Fruit fly (Drosophila melanogaster) whole organism, wandering third instar larva: Measurements from ENCODE around the gene CG15818.

Experiments
- Abd-B ChIP-seq: fragments of >200 bp; optimal IDR thresholded peaks from 2 replicates; lab custom pipeline; 2017; ENCODE audit warnings: missing biosample characterization, missing genetic modification characterization
- CG32264 ChIP-seq: fragments of 200-800 bp; sonication (Bioruptor generic); optimal IDR thresholded peaks from 2 replicates; lab custom pipeline; 2016; ENCODE audit warnings: missing biosample characterization, missing genetic modification characterization
- CrebA ChIP-seq: fragments of 200-800 bp; sonication (Bioruptor generic); optimal IDR thresholded peaks from 2 replicates; lab custom pipeline; 2016; ENCODE audit warnings: missing biosample characterization, mild to moderate bottlenecking, missing genetic modification characterization, borderline replicate concordance
- Dfd ChIP-seq: fragments of >200 bp; optimal IDR thresholded peaks from 2 replicates; lab custom pipeline; 2017; ENCODE audit warnings: missing biosample characterization, missing genetic modification characterization
- Dif ChIP-seq: fragments of 200-275, 200-300 bp; sonication (Bioruptor generic); optimal IDR thresholded peaks from 2 replicates; lab custom pipeline; 2018; ENCODE audit warnings: missing biosample characterization, missing genetic modification characterization; ENCODE audit not compliant: partially characterized antibody
- HLH106 ChIP-seq: fragments of 200-800 bp; optimal IDR thresholded peaks from 3 replicates; lab custom pipeline; 2019; ENCODE audit warnings: missing biosample characterization, mild to moderate bottlenecking, missing genetic modification characterization, moderate library complexity
- Hnf4 ChIP-seq: fragments of 200-800 bp; sonication (Bioruptor generic); optimal IDR thresholded peaks from 2 replicates; lab custom pipeline; 2016; ENCODE audit warnings: missing biosample characterization, mild to moderate bottlenecking, missing genetic modification characterization
- Hr83 ChIP-seq: fragments of 200-300 bp; sonication (Bioruptor generic); optimal IDR thresholded peaks from 2 replicates; lab custom pipeline; 2016; ENCODE audit warnings: missing biosample characterization, mild to moderate bottlenecking, missing genetic modification characterization, moderate library complexity; ENCODE audit not compliant: poor library complexity, severe bottlenecking
- Jra ChIP-seq: sonication (Bioruptor generic); optimal IDR thresholded peaks from 2 replicates; lab custom pipeline; 2016; ENCODE audit warnings: missing biosample characterization, missing genetic modification characterization
- Mio ChIP-seq: sonication (Bioruptor generic); optimal IDR thresholded peaks from 2 replicates; lab custom pipeline; 2016; ENCODE audit warnings: missing biosample characterization, missing genetic modification characterization
- N ChIP-seq: fragments of >200 bp; optimal IDR thresholded peaks from 2 replicates; lab custom pipeline; 2018; ENCODE audit warnings: missing biosample characterization, missing external identifiers, missing genetic modification characterization
- Sp1 ChIP-seq: fragments of 200-800 bp; sonication (Bioruptor generic); optimal IDR thresholded peaks from 3 replicates; lab custom pipeline; 2019; ENCODE audit warnings: missing biosample characterization, mild to moderate bottlenecking, missing genetic modification characterization, moderate library complexity
- Vsx2 ChIP-seq: fragments of 200-300, 225-300 bp; sonication (Bioruptor generic); optimal IDR thresholded peaks from 2 replicates; lab custom pipeline; 2018; ENCODE audit warnings: missing biosample characterization, missing genetic modification characterization; ENCODE audit not compliant: partially characterized antibody
- brk ChIP-seq: fragments of 200-800 bp; sonication (Bioruptor generic); optimal IDR thresholded peaks from 2 replicates; lab custom pipeline; 2016; ENCODE audit warnings: missing biosample characterization, mild to moderate bottlenecking, missing genetic modification characterization
- dl ChIP-seq, 2 experiments: fragments of 175-275, 200-275 bp in 1 of 2; fragments of 200-275 bp in 1 of 2; sonication (Bioruptor generic); optimal IDR thresholded peaks; lab custom pipeline; 2018; ENCODE audit warnings: mild to moderate bottlenecking in 2 of 2, missing biosample characterization in 2 of 2, missing genetic modification characterization in 2 of 2, moderate library complexity in 2 of 2; ENCODE audit not compliant: partially characterized antibody in 2 of 2, insufficient read depth in 1 of 2
- dmrt93B ChIP-seq: fragments of 200-800 bp; sonication (Bioruptor generic); optimal IDR thresholded peaks from 2 replicates; lab custom pipeline; 2018; ENCODE audit warnings: missing biosample characterization, mild to moderate bottlenecking, missing genetic modification characterization
- dsf ChIP-seq: sonication (Bioruptor generic); optimal IDR thresholded peaks from 2 replicates; lab custom pipeline; 2016; ENCODE audit warnings: missing biosample characterization, missing genetic modification characterization, borderline replicate concordance
- ey ChIP-seq: fragments of 200-800 bp; sonication (Bioruptor generic); optimal IDR thresholded peaks from 2 replicates; lab custom pipeline; 2016; ENCODE audit warnings: missing biosample characterization, missing genetic modification characterization
- foxo ChIP-seq, 2 experiments: fragments of 200-800 bp; sonication (Bioruptor generic); optimal IDR thresholded peaks; 2 replicates in 1 of 2; 3 replicates in 1 of 2; lab custom pipeline; 2016 to 2017; ENCODE audit warnings: missing biosample characterization in 2 of 2, missing genetic modification characterization in 2 of 2
- fru ChIP-seq: fragments of 200-800 bp; sonication (Bioruptor generic); optimal IDR thresholded peaks from 3 replicates; lab custom pipeline; 2016; ENCODE audit warnings: missing biosample characterization, mild to moderate bottlenecking, missing genetic modification characterization
- h ChIP-seq: fragments of 200-800 bp; sonication (Bioruptor generic); optimal IDR thresholded peaks from 3 replicates; lab custom pipeline; 2016; ENCODE audit warnings: missing biosample characterization, mild to moderate bottlenecking, missing genetic modification characterization
- jim ChIP-seq: fragments of 175-275, 200-325 bp; sonication (Bioruptor generic); optimal IDR thresholded peaks from 2 replicates; lab custom pipeline; 2016; ENCODE audit warnings: missing biosample characterization, mild to moderate bottlenecking, missing genetic modification characterization
- pan ChIP-seq: fragments of >200 bp; optimal IDR thresholded peaks from 2 replicates; lab custom pipeline; 2017
- rgr ChIP-seq: fragments of 200-800 bp; sonication (Bioruptor generic); optimal IDR thresholded peaks from 3 replicates; lab custom pipeline; 2016; ENCODE audit warnings: missing biosample characterization, mild to moderate bottlenecking, missing genetic modification characterization
- sage ChIP-seq: fragments of 200-800 bp; sonication (Bioruptor generic); optimal IDR thresholded peaks from 2 replicates; lab custom pipeline; 2016; ENCODE audit warnings: missing biosample characterization, mild to moderate bottlenecking, missing genetic modification characterization
- sv ChIP-seq: fragments of 200-800 bp; sonication (Bioruptor generic); optimal IDR thresholded peaks from 3 replicates; lab custom pipeline; 2016; ENCODE audit warnings: missing biosample characterization, missing genetic modification characterization
- tai ChIP-seq: sonication (Bioruptor generic); optimal IDR thresholded peaks from 2 replicates; lab custom pipeline; 2016; ENCODE audit warnings: missing biosample characterization, missing genetic modification characterization
- usp ChIP-seq: fragments of >200 bp; optimal IDR thresholded peaks from 2 replicates; lab custom pipeline; 2017; ENCODE audit warnings: missing biosample characterization, missing genetic modification characterization
- woc ChIP-seq: sonication (Bioruptor generic); optimal IDR thresholded peaks from 2 replicates; lab custom pipeline; 2016; ENCODE audit warnings: missing biosample characterization, mild to moderate bottlenecking, missing genetic modification characterization

CG15818 gene

DNA sequence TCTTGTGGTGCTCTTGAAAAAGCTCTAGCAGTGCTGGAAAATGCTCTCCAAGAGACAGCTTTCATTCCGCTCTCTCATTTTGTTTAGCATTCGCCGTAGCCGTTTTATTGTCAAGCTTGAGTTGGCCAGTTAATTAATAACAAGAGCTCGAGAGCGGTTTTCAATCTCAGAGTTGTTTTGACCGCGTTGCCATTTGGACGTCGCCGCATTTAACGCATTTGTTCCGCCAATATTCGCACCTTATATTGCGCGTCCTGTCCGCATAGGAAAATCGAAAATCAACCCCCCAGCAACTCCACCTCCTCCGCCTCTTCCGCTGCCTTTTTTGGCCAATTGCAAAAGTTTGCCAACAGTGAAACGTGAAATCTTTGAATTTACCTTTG lies 26.6 kb downstream of the CG15818 start, which contains the start of gene CG5973:
Gene CG5973 (plus strand): TSS at position 168 of the 383 bp plus-strand sequence.
- TF ChIP-seq Abd-B (GFP tag; lab: Kevin White, UChicago) (no peak), Vsx2 (GFP tag; lab: Kevin White, UChicago) (peak; percentile 22), Dif (GFP tag; lab: Kevin White, UChicago) (peak; percentile 49), CG32264 (GFP tag; lab: Kevin White, UChicago) (no peak), dl (GFP tag; optimal IDR thresholded peaks at IDR 0.05; lab: Kevin White, UChicago; ENCODE audit: insufficient read depth in 1 of 2, partially characterized antibody in 2 of 2) (peak in 1 of 2 experiments; percentile 16)
- TF ChIP-seq, all 38 proteins: peak for 3

DNA sequence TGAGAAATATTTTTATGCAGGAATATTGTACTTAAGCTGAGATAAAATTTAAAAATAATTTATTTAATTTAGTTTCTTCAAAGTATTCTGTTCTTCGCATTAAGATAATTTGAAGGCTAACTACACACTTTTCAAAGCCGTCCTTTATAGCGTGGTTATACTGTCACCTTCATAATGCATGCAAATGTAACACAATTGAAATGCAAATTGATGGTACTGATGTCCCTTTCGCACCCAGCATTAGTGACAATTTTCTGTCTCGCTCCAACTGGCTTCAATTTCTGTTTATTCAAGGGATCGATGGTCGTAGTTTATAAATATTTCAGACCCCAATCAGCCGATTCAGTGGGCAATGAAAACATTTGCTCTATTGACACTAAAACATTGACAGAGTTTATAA lies 27.8 kb downstream of the CG15818 start:
- TF ChIP-seq Mio (no peak), HLH106 (tag; lab: Kevin White, UChicago) (no peak), Hr83 (GFP tag; lab: Kevin White, UChicago) (no peak), usp (GFP tag; lab: Kevin White, UChicago) (no peak), Hnf4 (GFP tag; lab: Kevin White, UChicago) (no peak), tai (GFP tag; lab: Kevin White, UChicago) (no peak), sv (GFP tag; lab: Kevin White, UChicago) (no peak), Dif (GFP tag; lab: Kevin White, UChicago) (no peak), dmrt93B (GFP tag; lab: Kevin White, UChicago) (no peak), rgr (no peak), brk (no peak), Sp1 (GFP tag; lab: Kevin White, UChicago) (no peak), Abd-B (GFP tag; lab: Kevin White, UChicago) (no peak), N (GFP tag; lab: Kevin White, UChicago) (no peak), CrebA (GFP tag; lab: Kevin White, UChicago) (no peak), woc (no peak)

DNA sequence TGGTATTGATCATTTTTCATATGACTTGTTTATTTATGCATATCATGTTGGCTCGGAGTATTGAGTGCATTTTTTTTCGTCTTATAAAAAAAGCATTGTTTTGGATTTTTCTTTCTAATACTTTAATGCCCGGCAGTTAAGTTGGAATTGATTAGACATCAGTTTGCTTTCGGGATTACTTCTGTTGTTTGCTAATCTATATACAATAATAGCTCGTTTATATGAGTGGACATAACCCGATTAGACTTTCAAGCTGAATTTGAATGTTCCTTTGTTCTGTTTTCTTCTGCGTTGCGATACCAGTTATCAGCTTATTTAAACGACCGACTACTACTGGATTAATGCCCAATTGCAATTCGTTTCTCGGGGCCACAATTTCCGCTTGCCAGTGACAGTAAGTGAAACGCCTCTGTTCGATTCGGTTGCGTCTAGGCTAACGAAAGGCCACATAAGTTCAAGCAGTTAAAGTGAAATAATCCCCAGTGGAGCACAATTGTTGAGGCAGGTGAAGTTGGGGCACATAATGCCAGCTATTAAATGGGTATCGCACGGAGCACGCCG lies 29.8 kb downstream of the CG15818 start:
- no peak for TF ChIP-seq brk
- no peak for TF ChIP-seq sage (GFP tag; lab: Kevin White, UChicago)
- TF ChIP-seq ey: no peak
- TF ChIP-seq Jra (GFP tag; lab: Kevin White, UChicago): no peak
- no peak for TF ChIP-seq woc
- no peak for TF ChIP-seq CrebA (GFP tag; lab: Kevin White, UChicago)
- TF ChIP-seq CG32264 (GFP tag; lab: Kevin White, UChicago): no peak
- no peak for TF ChIP-seq sv (GFP tag; lab: Kevin White, UChicago)
- TF ChIP-seq dsf (GFP tag; lab: Kevin White, UChicago): no peak
- no peak for TF ChIP-seq h (GFP tag; lab: Kevin White, UChicago)
- TF ChIP-seq jim (GFP tag; lab: Kevin White, UChicago): no peak
- TF ChIP-seq Dfd: no peak
- no peak for TF ChIP-seq pan (lab: Kevin White, UChicago)
- TF ChIP-seq Dif (GFP tag; lab: Kevin White, UChicago): no peak
- TF ChIP-seq fru: no peak
- no peak for TF ChIP-seq dmrt93B (GFP tag; lab: Kevin White, UChicago)
- TF ChIP-seq tai (GFP tag; lab: Kevin White, UChicago): no peak
- TF ChIP-seq Hnf4 (GFP tag; lab: Kevin White, UChicago): no peak
- no peak for TF ChIP-seq usp (GFP tag; lab: Kevin White, UChicago)
- TF ChIP-seq foxo (GFP tag; optimal IDR thresholded peaks at IDR 0.05; lab: Kevin White, UChicago): no peak
- TF ChIP-seq, all 38 proteins: peak for 0

DNA sequence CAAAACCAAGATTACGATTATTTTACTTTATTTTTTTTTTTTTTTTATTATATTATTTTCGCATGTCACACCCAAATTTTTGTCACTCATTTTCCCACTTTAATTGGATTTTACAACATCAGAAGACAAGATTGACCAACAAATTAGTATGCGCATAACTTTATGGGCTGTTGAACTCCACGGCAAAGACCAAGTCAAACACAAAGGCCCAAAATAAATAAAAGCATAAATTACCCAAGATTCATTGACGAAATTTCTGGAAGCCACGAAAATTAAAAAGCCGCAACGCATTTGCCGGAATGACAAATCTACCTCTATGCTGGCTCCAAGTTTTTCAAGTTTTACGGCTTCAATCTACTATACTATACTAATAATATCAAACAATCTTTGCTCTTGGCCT lies 31.4 kb downstream of the CG15818 start:
- TF ChIP-seq dl (GFP tag; optimal IDR thresholded peaks at IDR 0.05; lab: Kevin White, UChicago; ENCODE audit: insufficient read depth in 1 of 2, partially characterized antibody in 2 of 2): no peak

DNA sequence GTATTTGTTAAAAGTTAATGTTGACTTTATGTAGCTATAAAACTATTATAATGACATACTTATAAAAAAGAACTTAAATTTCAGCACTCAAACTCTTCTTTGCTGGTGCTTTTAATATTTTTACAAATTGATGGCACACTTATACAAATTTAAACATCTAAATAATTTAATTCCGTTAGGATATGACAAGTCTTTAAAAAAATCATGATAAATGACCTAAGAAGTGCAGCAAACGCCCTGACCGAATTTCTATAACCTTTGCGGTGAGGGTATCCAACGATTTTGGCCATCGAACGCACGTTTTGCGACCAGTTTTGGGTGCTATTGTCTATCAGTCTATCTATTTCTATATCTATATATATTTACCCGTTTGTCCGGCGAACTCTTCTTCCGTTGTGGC lies 32.2 kb downstream of the CG15818 start:
- TF ChIP-seq sv (GFP tag; lab: Kevin White, UChicago) (peak; percentile 27), h (GFP tag; lab: Kevin White, UChicago) (no peak)
